Worm (Caenorhabditis elegans) whole organism, midembryonic: ENCODE data around the gene Y62E10A.20.

Experiments
- cog-1 ChIP-seq: sonication (generic microtip); optimal IDR thresholded peaks from 2 replicates; lab custom pipeline; 2016; ENCODE audit warnings: missing genetic modification characterization, missing compliant biosample characterization
- flt-1 ChIP-seq: fragments of 200-800 bp; sonication (Bioruptor generic); IDR thresholded peaks from 2 replicates; pipeline ENCODE4 v1.3.6; 2022; ENCODE audit warnings: missing genetic modification characterization, missing compliant biosample characterization
- klf-2 ChIP-seq: fragments of 200-800 bp; sonication (Bioruptor generic); conservative IDR thresholded peaks from 2 replicates; pipeline ENCODE4 v1.3.6; 2022; ENCODE audit warnings: missing genetic modification reagents, missing genetic modification characterization, missing compliant biosample characterization
- med-1 ChIP-seq: sonication (generic microtip); optimal IDR thresholded peaks from 2 replicates; lab custom pipeline; 2017; ENCODE audit warnings: missing genetic modification characterization, mild to moderate bottlenecking, missing compliant biosample characterization, antibody characterized with exemption, missing genetic modification reagents; ENCODE audit not compliant: insufficient read depth

- TF ChIP-seq cog-1, result no peak
- TF ChIP-seq med-1, result no peak
- no peak for TF ChIP-seq flt-1 (GFP tag; lab: Robert Waterston, UW)
- TF ChIP-seq klf-2, result no peak
Observed at ce11 chrIV:13394686-13395085, 8.8 kb upstream of the Y62E10A.20 start.
